Fruit fly (Drosophila melanogaster): ENCODE measurements around the gene CG17129.

The CG17129 gene

dm6 chr3L:654019-654418 is 26.1 kb downstream of the CG17129 start, which contains the start of the genes MED30 and Rev1 (continued):
- TF ChIP-seq Hr51 (GFP tag; optimal IDR thresholded peaks at IDR 0.05) (peak; percentile 92 to 97), CG8924 (tag; optimal IDR thresholded peaks at IDR 0.05) (peak; percentile 93), dmrt11E (tag; optimal IDR thresholded peaks at IDR 0.05) (peak; percentile 77), CG11085 (GFP tag; IDR thresholded peaks at IDR 0.05) (peak; percentile 89), ewg (GFP tag; optimal IDR thresholded peaks at IDR 0.05) (peak; percentile 82), Eip74EF (GFP tag; optimal IDR thresholded peaks at IDR 0.05) (peak in 1 of 2 experiments; percentile 83), nmo (GFP tag; optimal IDR thresholded peaks at IDR 0.05) (peak; percentile 91), p53 (GFP tag; optimal IDR thresholded peaks at IDR 0.05) (peak; percentile 86), pros (GFP tag; optimal IDR thresholded peaks at IDR 0.05) (no peak), CG17802 (tag; optimal IDR thresholded peaks at IDR 0.05) (peak; percentile 73), CG11247 (GFP tag; IDR thresholded peaks at IDR 0.05) (peak; percentile 92), CG14667 (GFP tag; IDR thresholded peaks at IDR 0.05) (peak; percentile 84), HLH54F (GFP tag; optimal IDR thresholded peaks at IDR 0.05) (peak; percentile 98), dm (GFP tag; optimal IDR thresholded peaks at IDR 0.05) (peak; percentile 93), CG33557 (GFP tag; optimal IDR thresholded peaks at IDR 0.05) (peak; percentile 74), ato (GFP tag; IDR thresholded peaks at IDR 0.05; ENCODE audit: partially characterized antibody) (no peak), CG9817 (tag; optimal IDR thresholded peaks at IDR 0.05) (peak; percentile 94), dimm (GFP tag; IDR thresholded peaks at IDR 0.05) (peak; percentile 68; the same call in 1 of the 2 replicates), da (GFP tag; optimal IDR thresholded peaks at IDR 0.05) (peak; percentile 88), CG11456 (GFP tag; IDR thresholded peaks at IDR 0.05) (peak; percentile 86), CG7786 (GFP tag; optimal IDR thresholded peaks at IDR 0.05) (peak; percentile 97), TFAM (GFP tag; optimal IDR thresholded peaks at IDR 0.05) (peak; percentile 30), Dip3 (GFP tag; optimal IDR thresholded peaks at IDR 0.05) (peak; percentile 97), ase (GFP tag; IDR thresholded peaks at IDR 0.05) (peak; percentile 89), Aef1 (GFP tag; IDR thresholded peaks at IDR 0.05) (peak; percentile 87), Kr (GFP tag; optimal IDR thresholded peaks at IDR 0.05) (no peak), CG9727 (GFP tag; optimal IDR thresholded peaks at IDR 0.05) (peak; percentile 86), CG4282 (GFP tag; optimal IDR thresholded peaks at IDR 0.05) (peak; percentile 95), CG11093 (GFP tag; IDR thresholded peaks at IDR 0.05) (peak; percentile 79), CG6683 (GFP tag; optimal IDR thresholded peaks at IDR 0.05) (peak; percentile 85), tna (GFP tag; IDR thresholded peaks at IDR 0.05; ENCODE audit: partially characterized antibody) (peak; percentile 19; the same call in 1 of the 2 replicates), Sox102F (GFP tag; optimal IDR thresholded peaks at IDR 0.05) (peak; percentile 94), wor (GFP tag; IDR thresholded peaks at IDR 0.05) (peak; percentile 75), vvl (GFP tag; IDR thresholded peaks at IDR 0.05) (peak; percentile 83)

- TF ChIP-seq sd (tag; optimal IDR thresholded peaks at IDR 0.05) (peak; percentile 11), sr (GFP tag; IDR thresholded peaks at IDR 0.05) (0 out of 3 replicates have a peak, but pooled peaks have one; percentile 43), CG10267 (tag; optimal IDR thresholded peaks at IDR 0.05) (peak; percentile 33), CG34422 (GFP tag; IDR thresholded peaks at IDR 0.05) (0 out of 3 replicates have a peak, but pooled peaks have one; percentile 19), grau (tag; optimal IDR thresholded peaks at IDR 0.05) (no peak), crol (GFP tag; IDR thresholded peaks at IDR 0.05) (no peak), CG17186 (GFP tag; optimal IDR thresholded peaks at IDR 0.05) (no peak), Nf-YB (GFP tag; optimal IDR thresholded peaks at IDR 0.05) (no peak), yki (optimal IDR thresholded peaks at IDR 0.05) (no peak), dati (GFP tag; IDR thresholded peaks at IDR 0.05) (no peak), bbx (GFP tag; IDR thresholded peaks at IDR 0.05; ENCODE audit: partially characterized antibody) (peak; percentile 66; the same call in 1 of the 2 replicates), Hmr (GFP tag; optimal IDR thresholded peaks at IDR 0.05) (no peak), caup (GFP tag; optimal IDR thresholded peaks at IDR 0.05; ENCODE audit: severe bottlenecking) (no peak), hb (GFP tag; IDR thresholded peaks at IDR 0.05; ENCODE audit: partially characterized antibody) (peak; percentile 62; the same call in 1 of the 3 replicates), E2f2 (GFP tag; IDR thresholded peaks at IDR 0.05) (peak; percentile 86), CG11398 (GFP tag; optimal IDR thresholded peaks at IDR 0.05) (no peak), C15 (GFP tag; IDR thresholded peaks at IDR 0.05) (no peak), pnt (GFP tag; optimal IDR thresholded peaks at IDR 0.05) (no peak)
These were observed 27.5 kb downstream of the CG17129 start, which contains the start of gene CG3402 for dm6 chr3L:652637-653036. Gene CG3402 (minus strand): TSS chr3L:652881.
